Worm (Caenorhabditis elegans) whole organism, L4/young adult: ENCODE measurements around the gene npr-25.

Experiments
- dao-5 ChIP-seq: sonication (generic microtip); optimal IDR thresholded peaks from 2 replicates; lab custom pipeline; 2016; ENCODE audit warnings: missing genotype, missing genetic modification characterization, moderate library complexity, missing compliant biosample characterization
- him-1 ChIP-seq: sonication (generic microtip); optimal IDR thresholded peaks from 2 replicates; lab custom pipeline; 2016; ENCODE audit warnings: missing genotype, missing genetic modification reagents, missing genetic modification characterization, missing compliant biosample characterization

DNA sequence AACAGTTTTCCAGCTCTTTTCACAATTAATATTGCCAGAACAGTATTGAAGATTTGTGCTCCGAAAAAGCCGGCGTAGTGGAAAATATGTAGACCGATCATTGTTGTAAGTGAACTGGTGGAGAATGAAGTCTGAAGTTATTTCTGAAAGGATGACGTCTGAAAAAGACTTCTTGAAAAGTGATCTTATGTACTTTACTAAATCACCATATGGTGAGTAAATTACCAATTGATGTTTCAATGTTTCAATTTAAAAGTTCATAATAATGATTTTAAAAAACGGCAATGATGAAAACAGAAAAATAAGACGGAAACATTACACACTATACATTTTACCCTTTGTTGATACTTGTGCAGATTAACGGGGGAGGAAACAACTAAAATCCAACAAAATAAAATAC lies 29.1 kb downstream of the npr-25 start, which contains the start of gene str-141:
- TF ChIP-seq him-1 (tag; lab: Kevin White, UChicago) (no peak), dao-5 (no peak)
